Worm (Caenorhabditis elegans): ENCODE data around the gene srxa-4.

- TF ChIP-seq elt-2 (tag; optimal IDR thresholded peaks at IDR 0.05) = no peak
- TF ChIP-seq T23F11.4 (GFP tag; optimal IDR thresholded peaks at IDR 0.05) = no peak
- TF ChIP-seq tbx-2 (tag; optimal IDR thresholded peaks at IDR 0.05) = no peak
- no peak for TF ChIP-seq hlh-13 (GFP tag; optimal IDR thresholded peaks at IDR 0.05)
- no peak for TF ChIP-seq nfya-1 (tag; optimal IDR thresholded peaks at IDR 0.05)
- TF ChIP-seq npax-4 (tag; optimal IDR thresholded peaks at IDR 0.05) = no peak
These were observed 40.9 kb upstream of the srxa-4 start, which contains the start of gene srsx-24 for ce11 chrV:7379384-7379783.

Measured in whole organism, late embryonic.